Fruit fly (Drosophila melanogaster) whole organism, prepupa: Measurements from ENCODE around the gene Gas8.
A peak's percentile ranks its signal among the peaks of the same experiment; 100 is the strongest.

ENCODE experiments used
- Blimp-1 ChIP-seq: fragments of 200-800 bp; sonication (Bioruptor generic); optimal IDR thresholded peaks from 3 replicates; lab custom pipeline; 2017; ENCODE audit warnings: missing biosample characterization, missing genetic modification characterization, mild to moderate bottlenecking, moderate library complexity, missing genetic modification reagents
- CG15336 ChIP-seq: fragments of 200-800 bp; sonication (Bioruptor generic); IDR thresholded peaks from 2 replicates; pipeline ENCODE4 v1.3.6; 2022; ENCODE audit warnings: missing biosample characterization, missing genetic modification characterization
- CG3032 ChIP-seq: fragments of 200-800 bp; optimal IDR thresholded peaks from 2 replicates; lab custom pipeline; 2019; ENCODE audit warnings: missing biosample characterization, mild to moderate bottlenecking, missing genetic modification characterization, moderate library complexity
- CG31627 ChIP-seq: fragments of 200-800 bp; sonication (Bioruptor generic); optimal IDR thresholded peaks from 3 replicates; lab custom pipeline; 2016; ENCODE audit warnings: missing biosample characterization, missing genetic modification characterization
- CG32006 ChIP-seq: fragments of 200-800 bp; sonication (Bioruptor generic); optimal IDR thresholded peaks from 3 replicates; lab custom pipeline; 2017; ENCODE audit warnings: missing biosample characterization, mild to moderate bottlenecking, missing genetic modification characterization
- CG3919 ChIP-seq: fragments of 200-800 bp; sonication (Bioruptor generic); optimal IDR thresholded peaks from 3 replicates; lab custom pipeline; 2016; ENCODE audit warnings: missing biosample characterization, missing genetic modification characterization
- CG6163 ChIP-seq: fragments of 200-800 bp; sonication (Bioruptor generic); IDR thresholded peaks from 3 replicates; pipeline ENCODE4 v1.3.6; 2022; ENCODE audit warnings: missing biosample characterization, missing genetic modification characterization
- CG6276 ChIP-seq: fragments of 200-800 bp; sonication (Bioruptor generic); optimal IDR thresholded peaks from 2 replicates; lab custom pipeline; 2017; ENCODE audit warnings: missing biosample characterization, mild to moderate bottlenecking, missing genetic modification characterization
- CG6792 ChIP-seq: fragments of 200-800 bp; sonication (Bioruptor generic); optimal IDR thresholded peaks from 3 replicates; lab custom pipeline; 2016; ENCODE audit warnings: missing biosample characterization, missing genetic modification characterization
- CG6808 ChIP-seq: fragments of 200-800 bp; sonication (Bioruptor generic); optimal IDR thresholded peaks from 3 replicates; lab custom pipeline; 2017; ENCODE audit warnings: missing biosample characterization, missing genetic modification characterization, mild to moderate bottlenecking, moderate library complexity, missing genetic modification reagents
- CG6854 ChIP-seq: fragments of 200-800 bp; sonication (Bioruptor generic); optimal IDR thresholded peaks from 2 replicates; lab custom pipeline; 2017; ENCODE audit warnings: missing biosample characterization, mild to moderate bottlenecking, missing genetic modification characterization
- CG8119 ChIP-seq: fragments of 200-800 bp; sonication (Bioruptor generic); IDR thresholded peaks from 3 replicates; pipeline ENCODE4 v1.3.6; 2022; ENCODE audit warnings: missing biosample characterization, missing genetic modification characterization
- CG8319 ChIP-seq: fragments of 200-800 bp; sonication (Bioruptor generic); optimal IDR thresholded peaks from 3 replicates; lab custom pipeline; 2016; ENCODE audit warnings: missing biosample characterization, missing genetic modification characterization
- CG8632 ChIP-seq: fragments of 200-800 bp; sonication (Bioruptor generic); optimal IDR thresholded peaks from 3 replicates; lab custom pipeline; 2016; ENCODE audit warnings: missing biosample characterization, missing genetic modification characterization
- Eip75B ChIP-seq: fragments of 200-800 bp; sonication (Bioruptor generic); optimal IDR thresholded peaks from 3 replicates; lab custom pipeline; 2016; ENCODE audit warnings: missing biosample characterization, missing genetic modification characterization
- Eip78C ChIP-seq: fragments of 200-800 bp; sonication (Bioruptor generic); peaks from one replicate; lab custom pipeline; 2016; ENCODE audit warnings: missing biosample characterization, missing genetic modification characterization
- Eip93F ChIP-seq: fragments of 200-800 bp; sonication (Bioruptor generic); optimal IDR thresholded peaks from 2 replicates; lab custom pipeline; 2016; ENCODE audit warnings: missing biosample characterization, mild to moderate bottlenecking, missing genetic modification characterization
- Ets21C ChIP-seq: fragments of 200-800 bp; sonication (Bioruptor generic); optimal IDR thresholded peaks from 3 replicates; lab custom pipeline; 2016; ENCODE audit warnings: missing biosample characterization, missing genetic modification characterization
- Gug ChIP-seq: fragments of 200-800 bp; sonication (Bioruptor generic); IDR thresholded peaks from 2 replicates; pipeline ENCODE4 v1.3.6; 2022; ENCODE audit warnings: missing biosample characterization, missing genetic modification characterization
- Hr38 ChIP-seq: sonication (Bioruptor generic); optimal IDR thresholded peaks from 2 replicates; lab custom pipeline; 2016; ENCODE audit warnings: missing biosample characterization, missing genetic modification characterization
- Hr4 ChIP-seq: fragments of 200-800 bp; sonication (Bioruptor generic); optimal IDR thresholded peaks from 3 replicates; lab custom pipeline; 2016; ENCODE audit warnings: missing biosample characterization, missing genetic modification characterization
- Lpt ChIP-seq: fragments of 200-800 bp; sonication (Bioruptor generic); optimal IDR thresholded peaks from 3 replicates; lab custom pipeline; 2016; ENCODE audit warnings: missing biosample characterization, missing genetic modification characterization
- Met ChIP-seq: fragments of 200-800 bp; sonication (Bioruptor generic); optimal IDR thresholded peaks from 3 replicates; lab custom pipeline; 2016; ENCODE audit warnings: missing biosample characterization, missing genetic modification characterization
- Smox ChIP-seq: fragments of 200-800 bp; sonication (Bioruptor generic); optimal IDR thresholded peaks from 3 replicates; lab custom pipeline; 2016; ENCODE audit warnings: missing biosample characterization, missing genetic modification characterization
- Sox102F ChIP-seq: fragments of 200-800 bp; sonication (Bioruptor generic); optimal IDR thresholded peaks from 2 replicates; lab custom pipeline; 2016; ENCODE audit warnings: missing biosample characterization, mild to moderate bottlenecking, missing genetic modification characterization
- Sox14 ChIP-seq: fragments of 200-800 bp; sonication (Bioruptor generic); optimal IDR thresholded peaks from 3 replicates; lab custom pipeline; 2016; ENCODE audit warnings: missing biosample characterization, missing genetic modification characterization
- Sox15 ChIP-seq: fragments of 200-800 bp; sonication (Bioruptor generic); optimal IDR thresholded peaks from 3 replicates; lab custom pipeline; 2016; ENCODE audit warnings: missing biosample characterization, missing genetic modification characterization
- achi ChIP-seq: fragments of 200-800 bp; sonication (Bioruptor generic); optimal IDR thresholded peaks from 3 replicates; lab custom pipeline; 2016; ENCODE audit warnings: missing biosample characterization, missing genetic modification characterization
- acj6 ChIP-seq: fragments of 200-800 bp; sonication (Bioruptor generic); optimal IDR thresholded peaks from 3 replicates; lab custom pipeline; 2016; ENCODE audit warnings: missing biosample characterization, missing genetic modification characterization
- cyc ChIP-seq: fragments of 200-800 bp; sonication (Bioruptor generic); optimal IDR thresholded peaks from 3 replicates; lab custom pipeline; 2016; ENCODE audit warnings: missing biosample characterization, missing genetic modification characterization
- dsx ChIP-seq: fragments of 200-800 bp; optimal IDR thresholded peaks from 3 replicates; lab custom pipeline; 2019; ENCODE audit warnings: missing biosample characterization, mild to moderate bottlenecking, missing genetic modification characterization, moderate library complexity; ENCODE audit not compliant: poor library complexity, severe bottlenecking
- eg ChIP-seq: fragments of 200-800 bp; sonication (Bioruptor generic); IDR thresholded peaks from 3 replicates; pipeline ENCODE4 v1.3.6; 2022; ENCODE audit warnings: missing biosample characterization, missing genetic modification characterization
- esn ChIP-seq: fragments of 200-800 bp; sonication (Bioruptor generic); optimal IDR thresholded peaks from 2 replicates; lab custom pipeline; 2016; ENCODE audit warnings: missing biosample characterization, mild to moderate bottlenecking, missing genetic modification characterization, moderate library complexity
- fd59A ChIP-seq: fragments of 200-800 bp; sonication (Bioruptor generic); optimal IDR thresholded peaks from 2 replicates; lab custom pipeline; 2017; ENCODE audit warnings: missing biosample characterization, mild to moderate bottlenecking, missing genetic modification characterization, missing genetic modification reagents
- fd85E ChIP-seq: fragments of 200-800 bp; sonication (Bioruptor generic); optimal IDR thresholded peaks from 3 replicates; lab custom pipeline; 2016; ENCODE audit warnings: missing biosample characterization, missing genetic modification characterization
- lz ChIP-seq: fragments of 200-800 bp; sonication (Bioruptor generic); optimal IDR thresholded peaks from 3 replicates; lab custom pipeline; 2016; ENCODE audit warnings: missing biosample characterization, missing genetic modification characterization
- pdm3 ChIP-seq: fragments of 200-800 bp; sonication (Bioruptor generic); optimal IDR thresholded peaks from 3 replicates; lab custom pipeline; 2016; ENCODE audit warnings: missing biosample characterization, missing genetic modification characterization
- salr ChIP-seq, 2 experiments: fragments of 200-800 bp; sonication (Bioruptor generic); optimal IDR thresholded peaks; 3 replicates each; lab custom pipeline; 2016 to 2018; ENCODE audit warnings: missing biosample characterization in 2 of 2, missing genetic modification characterization in 2 of 2, mild to moderate bottlenecking in 1 of 2
- spab ChIP-seq: fragments of 200-800 bp; sonication (Bioruptor generic); optimal IDR thresholded peaks from 2 replicates; lab custom pipeline; 2017; ENCODE audit warnings: missing biosample characterization, mild to moderate bottlenecking, missing genetic modification characterization, missing genetic modification reagents
- ss ChIP-seq, 2 experiments: fragments of 200-800 bp; sonication (Bioruptor generic); optimal IDR thresholded peaks; 2 replicates in 1 of 2; 3 replicates in 1 of 2; lab custom pipeline; 2017 to 2018; ENCODE audit warnings: mild to moderate bottlenecking in 2 of 2, missing biosample characterization in 2 of 2, missing genetic modification characterization in 2 of 2, moderate library complexity in 1 of 2
- svp ChIP-seq: fragments of 200-800 bp; sonication (Bioruptor generic); peaks from one replicate; lab custom pipeline; 2016; ENCODE audit warnings: missing biosample characterization, missing genetic modification characterization
- topi ChIP-seq: fragments of 200-800 bp; sonication (Bioruptor generic); optimal IDR thresholded peaks from 3 replicates; lab custom pipeline; 2016; ENCODE audit warnings: missing biosample characterization, missing genetic modification characterization
- vri ChIP-seq: fragments of 200-800 bp; sonication (Bioruptor generic); optimal IDR thresholded peaks from 3 replicates; lab custom pipeline; 2016; ENCODE audit warnings: missing biosample characterization, mild to moderate bottlenecking, missing genetic modification characterization

Gas8 gene

DNA sequence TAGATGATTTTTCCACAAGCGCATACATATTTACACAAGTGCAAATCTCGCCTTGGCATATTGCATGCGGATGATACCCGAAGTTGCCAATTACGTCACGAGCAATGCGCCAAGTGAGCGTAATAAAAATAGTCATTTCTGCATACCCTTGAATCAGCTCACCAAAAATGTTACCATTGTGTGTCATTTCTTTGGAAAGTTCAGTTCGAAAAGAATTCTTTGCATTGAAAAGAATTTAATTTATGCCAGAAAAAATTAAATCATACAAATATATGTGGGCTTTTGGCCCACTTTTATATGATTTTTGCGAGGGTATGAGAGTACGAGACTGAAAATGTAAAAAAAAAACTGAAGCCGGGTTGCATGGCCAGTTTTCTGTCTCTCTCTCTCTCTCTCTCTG, 52.7 kb downstream of the Gas8 start:
- TF ChIP-seq eg = peak; percentile 79
- TF ChIP-seq acj6 (GFP tag; lab: Kevin White, UChicago) = no peak
- no peak for TF ChIP-seq cyc (GFP tag; lab: Kevin White, UChicago)
- TF ChIP-seq CG6808 (GFP tag; lab: Kevin White, UChicago) = no peak
- peak; percentile 4 for TF ChIP-seq CG3919 (GFP tag; lab: Kevin White, UChicago)
- TF ChIP-seq pdm3 (GFP tag; lab: Kevin White, UChicago) = peak; percentile 20
- peak; percentile 48 for TF ChIP-seq Hr4
- 0 out of 2 replicates have a peak, but pooled peaks have one; percentile 15 for TF ChIP-seq Gug (GFP tag; lab: Robert Waterston, UW)
- no peak for TF ChIP-seq Smox (GFP tag; lab: Kevin White, UChicago)
- peak; percentile 12 for TF ChIP-seq Eip75B (GFP tag; lab: Kevin White, UChicago)
- peak; percentile 37; the same call in 2 of the 3 replicates for TF ChIP-seq CG8119 (GFP tag; lab: Robert Waterston, UW)
- TF ChIP-seq spab (GFP tag; lab: Kevin White, UChicago) = no peak
- TF ChIP-seq salr (GFP tag; optimal IDR thresholded peaks at IDR 0.05; lab: Kevin White, UChicago) = no peak
- TF ChIP-seq Eip78C (GFP tag; lab: Kevin White, UChicago) = peak; percentile 66
- TF ChIP-seq Ets21C = no peak
- no peak for TF ChIP-seq CG6163 (GFP tag; lab: Robert Waterston, UW)
- TF ChIP-seq CG15336 (GFP tag; lab: Robert Waterston, UW) = peak; percentile 50; the same call in 1 of the 2 replicates
- peak; percentile 55 for TF ChIP-seq CG32006 (GFP tag; lab: Kevin White, UChicago)
- no peak for TF ChIP-seq Sox14 (GFP tag; lab: Kevin White, UChicago)
- peak; percentile 35 for TF ChIP-seq CG6276 (GFP tag; lab: Kevin White, UChicago)
- no peak for TF ChIP-seq vri
- TF ChIP-seq Sox102F (GFP tag; lab: Kevin White, UChicago) = no peak
- TF ChIP-seq Sox15 (GFP tag; lab: Kevin White, UChicago) = no peak
- no peak for TF ChIP-seq CG6792 (GFP tag; lab: Kevin White, UChicago)

dm6 chrX:3451250-3451786, 53.3 kb downstream of the Gas8 start:
- TF ChIP-seq salr (GFP tag; optimal IDR thresholded peaks at IDR 0.05; lab: Kevin White, UChicago) = no peak
- peak; percentile 8 for TF ChIP-seq CG6854
- TF ChIP-seq CG15336 (GFP tag; lab: Robert Waterston, UW) = peak; percentile 17; the same call in 1 of the 2 replicates

DNA sequence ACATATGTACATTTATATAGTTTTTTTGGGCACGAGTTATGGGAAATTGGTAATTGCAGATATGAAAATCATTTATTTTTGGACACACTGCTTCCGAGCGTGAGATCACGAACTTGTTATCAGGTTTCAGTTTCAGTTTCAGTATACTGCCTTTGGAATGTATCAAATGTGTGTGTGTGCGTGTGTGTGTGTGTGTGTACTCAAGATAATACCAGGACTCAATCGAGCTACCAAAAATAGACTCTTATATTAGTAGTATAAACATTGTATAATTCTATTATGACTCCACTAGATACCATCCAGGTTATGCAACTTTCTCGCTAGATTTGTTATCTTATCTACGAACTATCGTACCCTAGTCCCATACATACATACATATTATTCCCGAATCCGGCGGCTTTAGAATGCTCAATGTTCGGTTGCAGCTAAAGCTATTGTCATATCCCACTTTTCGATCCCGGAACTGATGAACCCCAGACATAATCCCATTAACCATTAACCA, 55.7 kb downstream of the Gas8 start, which contains the start of gene CG12535:
Gene CG12535, minus strand, starts transcription at position 51 of the 502 bp plus-strand sequence.
- TF ChIP-seq esn (no peak), CG8632 (GFP tag; lab: Kevin White, UChicago) (no peak), fd85E (no peak), CG31627 (no peak), svp (GFP tag; lab: Kevin White, UChicago) (peak; percentile 62)

DNA sequence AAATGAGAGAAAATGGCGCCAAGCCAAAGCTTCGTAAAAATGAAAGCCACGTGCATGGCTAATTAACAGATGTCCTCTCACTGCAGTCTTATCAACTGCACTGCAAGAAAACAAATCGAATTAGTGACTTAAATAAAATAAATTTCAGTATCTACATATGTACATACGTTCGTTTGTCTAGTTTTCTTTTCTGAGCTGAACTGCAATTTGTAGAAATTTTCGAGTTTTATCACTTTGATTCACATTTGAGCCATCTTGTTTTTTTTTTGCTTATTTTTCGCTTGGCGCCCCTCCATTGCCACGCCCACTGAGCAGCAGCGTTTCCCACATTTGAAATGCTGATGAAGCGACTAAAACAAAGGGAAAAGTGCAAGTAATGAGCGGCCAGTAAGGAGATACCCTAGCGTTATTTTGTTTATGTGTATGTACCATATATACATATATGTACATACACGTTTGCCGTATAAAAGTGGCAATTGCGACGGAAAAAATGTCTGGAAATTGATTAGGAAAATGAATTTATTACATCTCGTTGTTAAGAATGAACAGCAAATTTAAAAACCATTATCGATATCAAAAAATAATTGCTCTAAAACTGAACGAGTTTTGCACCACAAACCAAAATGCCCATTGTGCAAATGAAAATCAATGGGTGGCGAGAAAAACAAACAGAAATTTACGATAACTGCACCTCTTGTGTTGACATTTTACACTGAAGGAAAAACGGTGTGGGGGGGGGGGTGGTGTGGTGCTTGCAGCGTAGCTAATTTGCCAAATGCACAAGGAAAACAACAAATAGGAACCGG, 56.7 kb downstream of the Gas8 start:
- TF ChIP-seq pdm3 (GFP tag; lab: Kevin White, UChicago) (no peak), eg (peak; percentile 50), CG3032 (tag; lab: Kevin White, UChicago) (no peak), Blimp-1 (GFP tag; lab: Kevin White, UChicago) (no peak), CG3919 (GFP tag; lab: Kevin White, UChicago) (peak; percentile 18), CG8319 (GFP tag; lab: Kevin White, UChicago) (peak; percentile 7), Hr38 (GFP tag; lab: Kevin White, UChicago) (no peak), topi (GFP tag; lab: Kevin White, UChicago) (peak; percentile 61), lz (GFP tag; lab: Kevin White, UChicago) (peak; percentile 16), Eip93F (GFP tag; lab: Kevin White, UChicago) (no peak), dsx (no peak), vri (no peak), ss (GFP tag; optimal IDR thresholded peaks at IDR 0.05; lab: Kevin White, UChicago) (no peak), Gug (GFP tag; lab: Robert Waterston, UW) (peak; percentile 55), Lpt (no peak), Met (peak; percentile 60), fd59A (GFP tag; lab: Kevin White, UChicago) (no peak), CG15336 (GFP tag; lab: Robert Waterston, UW) (peak; percentile 50; the same call in 1 of the 2 replicates), achi (GFP tag; lab: Kevin White, UChicago) (peak; percentile 8), Sox15 (GFP tag; lab: Kevin White, UChicago) (no peak), acj6 (GFP tag; lab: Kevin White, UChicago) (no peak), salr (GFP tag; optimal IDR thresholded peaks at IDR 0.05; lab: Kevin White, UChicago) (peak in 1 of 2 experiments; percentile 46)
